Fruit fly (Drosophila melanogaster) ovary, adult (tissue): ENCODE measurements around the gene mei-P26.

Source experiments
- CG17801 ChIP-seq: fragments of 200-800 bp; optimal IDR thresholded peaks from 2 replicates; lab custom pipeline; 2019; ENCODE audit warnings: missing biosample characterization, mild to moderate bottlenecking, missing genetic modification characterization, moderate library complexity; ENCODE audit not compliant: partially characterized antibody

Gene mei-P26

DNA sequence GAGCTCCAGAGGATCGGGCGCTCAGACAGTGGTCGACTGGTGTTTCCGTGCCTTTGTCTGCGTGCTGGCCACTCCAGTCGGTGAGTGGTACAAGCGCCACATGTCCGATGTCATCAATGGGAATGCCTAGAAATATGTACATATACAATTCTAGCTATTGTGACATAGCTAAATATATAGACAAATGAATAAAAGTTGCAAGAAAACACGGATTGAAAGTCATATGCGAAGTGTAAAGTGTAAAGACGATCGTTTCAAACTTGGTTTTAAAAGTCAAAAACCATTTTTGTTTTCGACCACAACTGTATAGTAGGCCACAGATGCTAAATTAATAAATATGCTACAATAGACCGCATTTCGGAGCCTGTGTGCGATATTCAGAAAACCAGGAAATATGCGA lies 52.4 kb downstream of the mei-P26 start, which contains the start of gene CG15368:
TSS of gene CG15368 (plus strand) at position 301 of the 400 bp plus-strand sequence.
- TF ChIP-seq CG17801 (GFP tag; lab: Kevin White, UChicago): no peak

dm6 chrX:9216572-9216971 lies 53.5 kb downstream of the mei-P26 start, which contains the start of gene CG15369:
Gene CG15369, plus strand, starts transcription at chrX:9216872.
- no peak for TF ChIP-seq CG17801 (GFP tag; lab: Kevin White, UChicago)

DNA sequence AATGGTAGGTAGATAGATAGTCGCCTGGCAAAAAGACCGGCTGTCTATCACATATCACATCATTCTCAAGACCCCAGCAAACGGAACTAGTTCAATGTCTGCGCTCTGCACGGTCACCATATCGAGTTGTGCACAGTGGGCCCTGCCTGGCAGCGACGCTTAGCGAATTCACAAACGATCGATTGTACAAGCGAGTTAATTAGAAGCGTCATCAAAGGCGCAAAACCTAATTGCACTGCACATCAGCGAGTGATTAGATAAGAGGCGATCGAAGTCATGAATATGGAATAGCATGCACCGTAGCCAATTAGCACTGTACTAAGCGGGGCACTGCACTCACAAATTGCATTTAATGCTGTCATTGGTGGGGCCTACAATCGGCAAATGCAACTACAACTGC lies 57.4 kb downstream of the mei-P26 start:
- TF ChIP-seq CG17801 (GFP tag; lab: Kevin White, UChicago): no peak

dm6 chrX:9223182-9223581 lies 60.1 kb downstream of the mei-P26 start, which contains the start of gene t:
Gene t, minus strand, starts transcription at chrX:9223257.
- no peak for TF ChIP-seq CG17801 (GFP tag; lab: Kevin White, UChicago)

- no peak for TF ChIP-seq CG17801 (GFP tag; lab: Kevin White, UChicago)
Measured at dm6 chrX:9224423-9224822, 61.4 kb downstream of the mei-P26 start.

- TF ChIP-seq CG17801 (GFP tag; lab: Kevin White, UChicago): no peak
Measured at dm6 chrX:9225137-9225536, 62.1 kb downstream of the mei-P26 start, which contains the start of gene CG15370. Gene CG15370, plus strand, starts transcription at chrX:9225437.

DNA sequence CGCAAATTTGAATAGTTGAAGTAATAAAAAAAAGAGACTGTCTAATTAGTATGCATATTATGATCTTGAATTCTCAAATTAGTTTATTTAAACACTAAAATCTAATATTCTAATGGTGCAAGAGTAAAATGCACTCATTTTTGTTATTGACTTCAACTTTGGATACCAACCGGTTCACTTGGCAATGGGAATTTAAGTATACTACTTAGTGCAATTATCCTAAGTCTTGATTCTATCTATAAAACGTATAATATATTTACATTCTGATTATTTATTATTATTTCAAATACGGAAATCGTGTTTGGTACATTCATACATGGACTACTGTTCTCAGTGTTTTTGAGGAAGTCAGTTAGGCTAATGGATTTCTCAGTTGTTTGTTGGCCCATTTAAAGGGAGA lies 63.8 kb downstream of the mei-P26 start, which contains the start of gene Gr8a:
TSS of gene Gr8a (plus strand) at position 301 of the 400 bp plus-strand sequence.
- no peak for TF ChIP-seq CG17801 (GFP tag; lab: Kevin White, UChicago)

DNA sequence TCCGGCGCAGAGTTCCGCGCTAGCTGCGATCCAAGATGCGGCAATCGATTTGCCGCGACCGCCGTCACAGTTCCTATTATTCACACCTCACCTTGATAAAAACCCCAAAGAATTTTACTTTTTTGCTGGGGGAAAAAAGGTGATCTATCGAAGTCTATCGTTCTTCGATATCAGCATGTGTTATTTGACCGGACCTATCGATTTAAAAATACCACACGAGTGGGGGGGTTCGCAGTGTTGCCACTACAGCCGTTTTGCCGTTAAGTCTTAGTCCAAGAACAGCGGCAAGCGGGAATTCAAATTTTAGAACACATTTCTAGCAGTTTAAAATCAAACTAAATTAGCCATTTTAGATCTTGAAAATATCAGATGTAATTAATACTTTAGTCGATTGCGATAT lies 69.1 kb downstream of the mei-P26 start, which contains the start of gene CG12121:
TSS of gene CG12121 (minus strand) at position 180 of the 400 bp plus-strand sequence.
- TF ChIP-seq CG17801 (GFP tag; lab: Kevin White, UChicago): peak; percentile 35

- TF ChIP-seq CG17801 (GFP tag; lab: Kevin White, UChicago): no peak
Measured at dm6 chrX:9236485-9236884, 73.4 kb downstream of the mei-P26 start, which contains the start of gene Ir8a. Gene Ir8a, minus strand, starts transcription at chrX:9236585.
